Worm (Caenorhabditis elegans): ENCODE measurements around the gene T25F10.1.

T25F10.1 gene

ce11 chrV:6778457-6778856 is 10.2 kb downstream of the T25F10.1 start (continued):
- TF ChIP-seq R02D3.7 (tag; optimal IDR thresholded peaks at IDR 0.05), result no peak

ce11 chrV:6780166-6780565 is 11.9 kb downstream of the T25F10.1 start, which contains the start of gene ZC404.15:
ZC404.15 (plus strand) TSS chrV:6780466.
- TF ChIP-seq D1046.2 (GFP tag; IDR thresholded peaks at IDR 0.05) (no peak), F10B5.3 (tag; optimal IDR thresholded peaks at IDR 0.05) (no peak), nhr-77 (tag; optimal IDR thresholded peaks at IDR 0.05) (no peak), aha-1 (tag) (peak; percentile 47), nhr-102 (tag; optimal IDR thresholded peaks at IDR 0.05) (no peak)

DNA sequence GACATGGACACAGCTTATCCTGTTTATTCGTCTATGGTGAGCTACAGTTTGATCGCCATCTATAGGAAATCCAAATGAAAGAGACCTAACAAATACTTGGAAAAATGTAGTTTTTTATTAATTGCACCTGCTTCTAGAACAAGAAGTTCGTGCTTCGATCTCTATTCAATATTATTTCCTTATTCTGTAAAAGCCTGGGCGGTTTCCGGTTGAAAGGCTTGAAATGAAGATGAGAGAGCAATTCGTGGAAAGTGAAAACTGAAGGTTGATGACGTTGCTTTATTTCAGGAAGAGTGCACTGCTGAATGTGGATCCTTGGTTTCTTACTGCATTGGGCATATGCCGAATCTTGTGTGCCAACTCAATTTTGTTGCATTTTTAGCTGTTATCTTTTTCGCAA is 12.4 kb downstream of the T25F10.1 start:
- TF ChIP-seq ces-1 (GFP tag; optimal IDR thresholded peaks at IDR 0.05) (no peak), spr-3 (GFP tag; optimal IDR thresholded peaks at IDR 0.05) (no peak), aha-1 (tag) (peak; percentile 34), Y75B8A.6 (GFP tag; IDR thresholded peaks at IDR 0.05) (no peak), ztf-11 (tag; optimal IDR thresholded peaks at IDR 0.05) (no peak)

DNA sequence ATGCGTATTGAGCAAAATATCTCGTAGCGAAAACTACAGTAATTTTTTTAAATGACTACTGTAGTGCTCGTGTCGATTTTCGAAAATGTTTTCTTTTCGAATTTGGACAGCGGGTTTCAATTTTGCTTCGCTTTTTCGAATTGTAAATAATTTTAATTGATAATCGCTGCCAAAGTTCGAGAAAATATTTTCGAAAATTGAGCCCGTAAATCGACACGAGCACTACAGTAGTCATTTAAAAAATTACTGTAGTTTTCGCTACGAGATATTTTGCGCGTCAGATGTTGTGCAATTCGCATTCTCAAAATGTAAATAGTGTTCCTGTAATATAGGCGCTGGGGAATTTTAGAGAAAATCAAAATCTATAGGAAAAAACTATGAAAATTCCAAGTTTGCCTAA is 14.0 kb downstream of the T25F10.1 start:
- TF ChIP-seq lim-7 (GFP tag; IDR thresholded peaks at IDR 0.05) (no peak), daf-16 (GFP tag; optimal IDR thresholded peaks at IDR 0.05) (no peak), daf-16 (tag; optimal IDR thresholded peaks at IDR 0.05) (no peak), mes-2 (tag; optimal IDR thresholded peaks at IDR 0.05; ENCODE audit: poor library complexity, severe bottlenecking) (no peak), mep-1 (tag; optimal IDR thresholded peaks at IDR 0.05) (no peak), php-3 (GFP tag; IDR thresholded peaks at IDR 0.05) (no peak), T20F7.1 (GFP tag; optimal IDR thresholded peaks at IDR 0.05) (no peak), lin-39 (tag; optimal IDR thresholded peaks at IDR 0.05) (no peak)

ce11 chrV:6783044-6783625 is 14.8 kb downstream of the T25F10.1 start:
- TF ChIP-seq unc-62 (GFP tag; optimal IDR thresholded peaks at IDR 0.05 in 1 of 2) (peak in 1 of 2 experiments; percentile 63), unc-62 (tag; optimal IDR thresholded peaks at IDR 0.05) (no peak), unc-130 (GFP tag; optimal IDR thresholded peaks at IDR 0.05) (peak; percentile 61), ztf-11 (tag; optimal IDR thresholded peaks at IDR 0.05) (no peak), fkh-10 (GFP tag; optimal IDR thresholded peaks at IDR 0.05) (no peak), fos-1 (tag; optimal IDR thresholded peaks at IDR 0.05) (no peak), madf-5 (GFP tag; IDR thresholded peaks at IDR 0.05) (peak in 1 of 2 experiments; percentile 35; a peak in 1 of 4 replicates), lin-38 (GFP tag; IDR thresholded peaks at IDR 0.05) (0 out of 2 replicates have a peak, but pooled peaks have one; percentile 19), dmd-8 (GFP tag; IDR thresholded peaks at IDR 0.05) (0 out of 2 replicates have a peak, but pooled peaks have one; percentile 40), daf-12 (tag; optimal IDR thresholded peaks at IDR 0.05) (no peak), snpc-4 (tag; optimal IDR thresholded peaks at IDR 0.05) (no peak), aly-2 (tag; optimal IDR thresholded peaks at IDR 0.05) (no peak), lin-15B (tag; optimal IDR thresholded peaks at IDR 0.05) (no peak), daf-8 (GFP tag; IDR thresholded peaks at IDR 0.05) (no peak), ZK337.2 (GFP tag; IDR thresholded peaks at IDR 0.05) (no peak), nhr-77 (tag; optimal IDR thresholded peaks at IDR 0.05) (no peak), ceh-62 (tag; optimal IDR thresholded peaks at IDR 0.05) (no peak), mdt-29 (GFP tag; IDR thresholded peaks at IDR 0.05) (no peak), egl-27 (tag; optimal IDR thresholded peaks at IDR 0.05) (no peak), zip-2 (tag; optimal IDR thresholded peaks at IDR 0.05) (no peak), duxl-1 (tag; optimal IDR thresholded peaks at IDR 0.05; ENCODE audit: poor library complexity) (no peak), pqm-1 (tag; optimal IDR thresholded peaks at IDR 0.05) (no peak), mep-1 (tag; optimal IDR thresholded peaks at IDR 0.05) (no peak), arid-1 (GFP tag; conservative IDR thresholded peaks at IDR 0.05) (no peak), nhr-25 (tag; optimal IDR thresholded peaks at IDR 0.05; ENCODE audit: borderline replicate concordance, insufficient read depth) (no peak), sdz-12 (GFP tag; optimal IDR thresholded peaks at IDR 0.05) (no peak), pha-4 (GFP tag; IDR thresholded peaks at IDR 0.05) (0 out of 2 replicates have a peak, but pooled peaks have one; percentile 16), pha-4 (tag; optimal IDR thresholded peaks at IDR 0.05) (no peak), lin-39 (tag; optimal IDR thresholded peaks at IDR 0.05) (no peak), zfp-2 (tag; optimal IDR thresholded peaks at IDR 0.05) (no peak), Y105C5A.15 (GFP tag; IDR thresholded peaks at IDR 0.05) (no peak), php-3 (GFP tag; IDR thresholded peaks at IDR 0.05) (no peak)

All from whole organism, L4 larva.